Fruit fly (Drosophila melanogaster) whole organism, pupa: Measurements from ENCODE around the gene SPE.

Experiments
- CG10348 ChIP-seq: fragments of 200-800 bp; sonication (Bioruptor generic); IDR thresholded peaks from 2 replicates; pipeline ENCODE4 v1.3.6; 2022; ENCODE audit warnings: missing biosample characterization, missing genetic modification characterization
- CG12605 ChIP-seq: fragments of 200-800 bp; sonication (Bioruptor generic); IDR thresholded peaks from 2 replicates; pipeline ENCODE4 v1.3.6; 2022; ENCODE audit warnings: missing biosample characterization, missing genetic modification characterization
- CG13204 ChIP-seq: fragments of 200-800 bp; sonication (Bioruptor generic); optimal IDR thresholded peaks from 2 replicates; lab custom pipeline; 2018; ENCODE audit warnings: missing biosample characterization, mild to moderate bottlenecking, missing genetic modification characterization, moderate library complexity
- CG14655 ChIP-seq: fragments of 200-800 bp; sonication (Bioruptor generic); optimal IDR thresholded peaks from 3 replicates; lab custom pipeline; 2017; ENCODE audit warnings: mild to moderate bottlenecking, missing biosample characterization, missing genetic modification reagents, missing genetic modification characterization
- CG17806 ChIP-seq: fragments of 200-800 bp; sonication (Bioruptor generic); optimal IDR thresholded peaks from 2 replicates; lab custom pipeline; 2018; ENCODE audit warnings: missing biosample characterization, mild to moderate bottlenecking, missing genetic modification characterization, moderate library complexity
- CG8159 ChIP-seq: fragments of 200-800 bp; sonication (Bioruptor generic); optimal IDR thresholded peaks from 3 replicates; lab custom pipeline; 2018; ENCODE audit warnings: missing biosample characterization, mild to moderate bottlenecking, missing genetic modification characterization, moderate library complexity
- CG8301 ChIP-seq: fragments of 200-800 bp; sonication (Bioruptor generic); optimal IDR thresholded peaks from 2 replicates; lab custom pipeline; 2018; ENCODE audit warnings: missing biosample characterization, mild to moderate bottlenecking, missing genetic modification characterization
- CG9948 ChIP-seq: fragments of 200-800 bp; sonication (Bioruptor generic); optimal IDR thresholded peaks from 2 replicates; lab custom pipeline; 2018; ENCODE audit warnings: missing biosample characterization, mild to moderate bottlenecking, missing genetic modification characterization, moderate library complexity
- Pif1A ChIP-seq: fragments of 200-800 bp; sonication (Bioruptor generic); optimal IDR thresholded peaks from 3 replicates; lab custom pipeline; 2016; ENCODE audit warnings: missing biosample characterization, missing genetic modification characterization
- Pif1B ChIP-seq: fragments of 200-800 bp; sonication (Bioruptor generic); optimal IDR thresholded peaks from 3 replicates; lab custom pipeline; 2016; ENCODE audit warnings: missing biosample characterization, missing genetic modification characterization
- Snoo ChIP-seq: fragments of 200-800 bp; sonication (Bioruptor generic); optimal IDR thresholded peaks from 3 replicates; lab custom pipeline; 2017; ENCODE audit warnings: missing biosample characterization, mild to moderate bottlenecking, missing genetic modification characterization, inconsistent platforms
- fd96Ca ChIP-seq: fragments of 200-800 bp; sonication (Bioruptor generic); IDR thresholded peaks from 3 replicates; pipeline ENCODE4 v1.3.6; 2022; ENCODE audit warnings: missing biosample characterization, missing genetic modification characterization
- gl ChIP-seq: fragments of 200-800 bp; sonication (Bioruptor generic); optimal IDR thresholded peaks from 2 replicates; lab custom pipeline; 2018; ENCODE audit warnings: missing biosample characterization, mild to moderate bottlenecking, missing genetic modification characterization

DNA sequence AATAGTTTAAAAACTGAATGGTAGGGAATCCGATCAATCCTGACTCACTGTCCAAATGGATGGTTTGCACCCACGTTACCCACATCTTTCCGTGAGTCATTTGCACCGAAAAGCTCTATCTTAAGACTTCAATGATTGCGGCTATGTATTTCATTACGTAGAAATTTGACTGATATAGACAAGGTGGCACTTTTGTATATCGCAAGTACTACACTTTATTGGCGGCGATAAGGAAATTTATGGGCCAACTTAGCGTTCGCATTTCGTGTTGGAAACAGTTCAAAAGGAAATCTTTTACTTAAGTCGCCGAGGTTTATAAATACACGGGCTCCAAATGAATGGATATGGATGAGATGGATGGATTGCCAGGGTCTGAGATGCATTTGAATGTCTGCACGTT, 28.8 kb downstream of the SPE start:
- TF ChIP-seq CG17806: no peak
- TF ChIP-seq CG12605 (GFP tag; lab: Robert Waterston, UW): no peak
- TF ChIP-seq Pif1B (GFP tag; lab: Kevin White, UChicago): no peak
- no peak for TF ChIP-seq CG14655 (GFP tag; lab: Kevin White, UChicago)
- no peak for TF ChIP-seq fd96Ca
- TF ChIP-seq gl (tag; lab: Kevin White, UChicago): no peak
- TF ChIP-seq Pif1A (GFP tag; lab: Kevin White, UChicago): no peak
- no peak for TF ChIP-seq CG10348 (GFP tag; lab: Robert Waterston, UW)
- no peak for TF ChIP-seq CG9948 (tag; lab: Kevin White, UChicago)
- no peak for TF ChIP-seq Snoo (tag; lab: Kevin White, UChicago)
- no peak for TF ChIP-seq CG13204
- TF ChIP-seq CG8301 (tag; lab: Kevin White, UChicago): no peak
- no peak for TF ChIP-seq CG8159 (tag; lab: Kevin White, UChicago)
